Fruit fly (Drosophila melanogaster) whole organism, prepupa: ENCODE measurements around the gene CG15414.

Experiments
- Blimp-1 ChIP-seq: fragments of 200-800 bp; sonication (Bioruptor generic); optimal IDR thresholded peaks from 3 replicates; lab custom pipeline; 2017; ENCODE audit warnings: missing biosample characterization, missing genetic modification characterization, mild to moderate bottlenecking, moderate library complexity, missing genetic modification reagents
- CG10631 ChIP-seq: fragments of 200-800 bp; sonication (Bioruptor generic); optimal IDR thresholded peaks from 2 replicates; lab custom pipeline; 2016; ENCODE audit warnings: missing biosample characterization, missing genetic modification characterization
- CG11294 ChIP-seq: fragments of 200-800 bp; sonication (Bioruptor generic); IDR thresholded peaks from 2 replicates; pipeline ENCODE4 v1.3.6; 2022; ENCODE audit warnings: missing biosample characterization, missing genetic modification characterization
- CG11762 ChIP-seq: fragments of 200-800 bp; sonication (Bioruptor generic); optimal IDR thresholded peaks from 3 replicates; lab custom pipeline; 2016; ENCODE audit warnings: missing biosample characterization, missing genetic modification characterization; ENCODE audit not compliant: insufficient read depth
- CG11902 ChIP-seq: fragments of 200-800 bp; sonication (Bioruptor generic); optimal IDR thresholded peaks from 3 replicates; lab custom pipeline; 2016; ENCODE audit warnings: missing biosample characterization, missing genetic modification characterization
- CG15336 ChIP-seq: fragments of 200-800 bp; sonication (Bioruptor generic); IDR thresholded peaks from 2 replicates; pipeline ENCODE4 v1.3.6; 2022; ENCODE audit warnings: missing biosample characterization, missing genetic modification characterization
- CG1621 ChIP-seq: fragments of 200-800 bp; sonication (Bioruptor generic); optimal IDR thresholded peaks from 3 replicates; lab custom pipeline; 2018; ENCODE audit warnings: missing biosample characterization, mild to moderate bottlenecking, missing genetic modification characterization
- CG16779 ChIP-seq: fragments of 200-800 bp; sonication (Bioruptor generic); optimal IDR thresholded peaks from 3 replicates; lab custom pipeline; 2017; ENCODE audit warnings: missing biosample characterization, mild to moderate bottlenecking, missing genetic modification characterization
- CG3032 ChIP-seq: fragments of 200-800 bp; optimal IDR thresholded peaks from 2 replicates; lab custom pipeline; 2019; ENCODE audit warnings: missing biosample characterization, mild to moderate bottlenecking, missing genetic modification characterization, moderate library complexity
- CG31627 ChIP-seq: fragments of 200-800 bp; sonication (Bioruptor generic); optimal IDR thresholded peaks from 3 replicates; lab custom pipeline; 2016; ENCODE audit warnings: missing biosample characterization, missing genetic modification characterization
- CG34406 ChIP-seq: fragments of 200-800 bp; sonication (Bioruptor generic); optimal IDR thresholded peaks from 3 replicates; lab custom pipeline; 2016; ENCODE audit warnings: missing biosample characterization, missing genetic modification characterization
- CG3919 ChIP-seq: fragments of 200-800 bp; sonication (Bioruptor generic); optimal IDR thresholded peaks from 3 replicates; lab custom pipeline; 2016; ENCODE audit warnings: missing biosample characterization, missing genetic modification characterization
- CG4318 ChIP-seq: fragments of 200-800 bp; sonication (Bioruptor generic); optimal IDR thresholded peaks from 3 replicates; lab custom pipeline; 2017; ENCODE audit warnings: missing biosample characterization, mild to moderate bottlenecking, missing genetic modification characterization
- CG6163 ChIP-seq: fragments of 200-800 bp; sonication (Bioruptor generic); IDR thresholded peaks from 3 replicates; pipeline ENCODE4 v1.3.6; 2022; ENCODE audit warnings: missing biosample characterization, missing genetic modification characterization
- CG6276 ChIP-seq: fragments of 200-800 bp; sonication (Bioruptor generic); optimal IDR thresholded peaks from 2 replicates; lab custom pipeline; 2017; ENCODE audit warnings: missing biosample characterization, mild to moderate bottlenecking, missing genetic modification characterization
- CG6792 ChIP-seq: fragments of 200-800 bp; sonication (Bioruptor generic); optimal IDR thresholded peaks from 3 replicates; lab custom pipeline; 2016; ENCODE audit warnings: missing biosample characterization, missing genetic modification characterization
- CG6808 ChIP-seq: fragments of 200-800 bp; sonication (Bioruptor generic); optimal IDR thresholded peaks from 3 replicates; lab custom pipeline; 2017; ENCODE audit warnings: missing biosample characterization, missing genetic modification characterization, mild to moderate bottlenecking, moderate library complexity, missing genetic modification reagents
- CG7368 ChIP-seq: fragments of 200-800 bp; sonication (Bioruptor generic); optimal IDR thresholded peaks from 3 replicates; lab custom pipeline; 2016; ENCODE audit warnings: missing biosample characterization, missing genetic modification characterization
- CG8319 ChIP-seq: fragments of 200-800 bp; sonication (Bioruptor generic); optimal IDR thresholded peaks from 3 replicates; lab custom pipeline; 2016; ENCODE audit warnings: missing biosample characterization, missing genetic modification characterization
- CG8632 ChIP-seq: fragments of 200-800 bp; sonication (Bioruptor generic); optimal IDR thresholded peaks from 3 replicates; lab custom pipeline; 2016; ENCODE audit warnings: missing biosample characterization, missing genetic modification characterization
- CG9139 ChIP-seq: fragments of 200-800 bp; sonication (Bioruptor generic); optimal IDR thresholded peaks from 3 replicates; lab custom pipeline; 2017; ENCODE audit warnings: missing biosample characterization, mild to moderate bottlenecking, missing genetic modification characterization
- Eip78C ChIP-seq: fragments of 200-800 bp; sonication (Bioruptor generic); peaks from one replicate; lab custom pipeline; 2016; ENCODE audit warnings: missing biosample characterization, missing genetic modification characterization
- Eip93F ChIP-seq: fragments of 200-800 bp; sonication (Bioruptor generic); optimal IDR thresholded peaks from 2 replicates; lab custom pipeline; 2016; ENCODE audit warnings: missing biosample characterization, mild to moderate bottlenecking, missing genetic modification characterization
- Ets21C ChIP-seq: fragments of 200-800 bp; sonication (Bioruptor generic); optimal IDR thresholded peaks from 3 replicates; lab custom pipeline; 2016; ENCODE audit warnings: missing biosample characterization, missing genetic modification characterization
- Ets96B ChIP-seq: fragments of 200-800 bp; optimal IDR thresholded peaks from 2 replicates; lab custom pipeline; 2019; ENCODE audit warnings: missing biosample characterization, mild to moderate bottlenecking, missing genetic modification characterization, moderate library complexity
- Hr38 ChIP-seq: sonication (Bioruptor generic); optimal IDR thresholded peaks from 2 replicates; lab custom pipeline; 2016; ENCODE audit warnings: missing biosample characterization, missing genetic modification characterization
- Hr39 ChIP-seq: fragments of 200-800 bp; sonication (Bioruptor generic); optimal IDR thresholded peaks from 2 replicates; lab custom pipeline; 2016; ENCODE audit warnings: missing biosample characterization, missing genetic modification characterization
- Hr4 ChIP-seq: fragments of 200-800 bp; sonication (Bioruptor generic); optimal IDR thresholded peaks from 3 replicates; lab custom pipeline; 2016; ENCODE audit warnings: missing biosample characterization, missing genetic modification characterization
- Lpt ChIP-seq: fragments of 200-800 bp; sonication (Bioruptor generic); optimal IDR thresholded peaks from 3 replicates; lab custom pipeline; 2016; ENCODE audit warnings: missing biosample characterization, missing genetic modification characterization
- Met ChIP-seq: fragments of 200-800 bp; sonication (Bioruptor generic); optimal IDR thresholded peaks from 3 replicates; lab custom pipeline; 2016; ENCODE audit warnings: missing biosample characterization, missing genetic modification characterization
- OdsH ChIP-seq: fragments of 200-800 bp; sonication (Bioruptor generic); optimal IDR thresholded peaks from 3 replicates; lab custom pipeline; 2016; ENCODE audit warnings: missing biosample characterization, missing genetic modification characterization
- Smox ChIP-seq: fragments of 200-800 bp; sonication (Bioruptor generic); optimal IDR thresholded peaks from 3 replicates; lab custom pipeline; 2016; ENCODE audit warnings: missing biosample characterization, missing genetic modification characterization
- Sox102F ChIP-seq: fragments of 200-800 bp; sonication (Bioruptor generic); optimal IDR thresholded peaks from 2 replicates; lab custom pipeline; 2016; ENCODE audit warnings: missing biosample characterization, mild to moderate bottlenecking, missing genetic modification characterization
- Sox14 ChIP-seq: fragments of 200-800 bp; sonication (Bioruptor generic); optimal IDR thresholded peaks from 3 replicates; lab custom pipeline; 2016; ENCODE audit warnings: missing biosample characterization, missing genetic modification characterization
- Sox15 ChIP-seq: fragments of 200-800 bp; sonication (Bioruptor generic); optimal IDR thresholded peaks from 3 replicates; lab custom pipeline; 2016; ENCODE audit warnings: missing biosample characterization, missing genetic modification characterization
- achi ChIP-seq: fragments of 200-800 bp; sonication (Bioruptor generic); optimal IDR thresholded peaks from 3 replicates; lab custom pipeline; 2016; ENCODE audit warnings: missing biosample characterization, missing genetic modification characterization
- acj6 ChIP-seq: fragments of 200-800 bp; sonication (Bioruptor generic); optimal IDR thresholded peaks from 3 replicates; lab custom pipeline; 2016; ENCODE audit warnings: missing biosample characterization, missing genetic modification characterization
- cyc ChIP-seq: fragments of 200-800 bp; sonication (Bioruptor generic); optimal IDR thresholded peaks from 3 replicates; lab custom pipeline; 2016; ENCODE audit warnings: missing biosample characterization, missing genetic modification characterization
- dac ChIP-seq: fragments of 200-800 bp; sonication (Bioruptor generic); optimal IDR thresholded peaks from 2 replicates; lab custom pipeline; 2017; ENCODE audit warnings: missing biosample characterization, mild to moderate bottlenecking, missing genetic modification characterization
- dsx ChIP-seq: fragments of 200-800 bp; optimal IDR thresholded peaks from 3 replicates; lab custom pipeline; 2019; ENCODE audit warnings: missing biosample characterization, mild to moderate bottlenecking, missing genetic modification characterization, moderate library complexity; ENCODE audit not compliant: poor library complexity, severe bottlenecking
- eg ChIP-seq: fragments of 200-800 bp; sonication (Bioruptor generic); IDR thresholded peaks from 3 replicates; pipeline ENCODE4 v1.3.6; 2022; ENCODE audit warnings: missing biosample characterization, missing genetic modification characterization
- esn ChIP-seq: fragments of 200-800 bp; sonication (Bioruptor generic); optimal IDR thresholded peaks from 2 replicates; lab custom pipeline; 2016; ENCODE audit warnings: missing biosample characterization, mild to moderate bottlenecking, missing genetic modification characterization, moderate library complexity
- fd59A ChIP-seq: fragments of 200-800 bp; sonication (Bioruptor generic); optimal IDR thresholded peaks from 2 replicates; lab custom pipeline; 2017; ENCODE audit warnings: missing biosample characterization, mild to moderate bottlenecking, missing genetic modification characterization, missing genetic modification reagents
- fkh ChIP-seq: fragments of 200-800 bp; sonication (Bioruptor generic); optimal IDR thresholded peaks from 3 replicates; lab custom pipeline; 2017; ENCODE audit warnings: missing biosample characterization, mild to moderate bottlenecking, missing genetic modification characterization, moderate library complexity
- lz ChIP-seq: fragments of 200-800 bp; sonication (Bioruptor generic); optimal IDR thresholded peaks from 3 replicates; lab custom pipeline; 2016; ENCODE audit warnings: missing biosample characterization, missing genetic modification characterization
- net ChIP-seq: fragments of 200-800 bp; sonication (Bioruptor generic); optimal IDR thresholded peaks from 3 replicates; lab custom pipeline; 2016; ENCODE audit warnings: missing biosample characterization, missing genetic modification characterization
- salr ChIP-seq, 2 experiments: fragments of 200-800 bp; sonication (Bioruptor generic); optimal IDR thresholded peaks; 3 replicates each; lab custom pipeline; 2016 to 2018; ENCODE audit warnings: missing biosample characterization in 2 of 2, missing genetic modification characterization in 2 of 2, mild to moderate bottlenecking in 1 of 2
- topi ChIP-seq: fragments of 200-800 bp; sonication (Bioruptor generic); optimal IDR thresholded peaks from 3 replicates; lab custom pipeline; 2016; ENCODE audit warnings: missing biosample characterization, missing genetic modification characterization
- vri ChIP-seq: fragments of 200-800 bp; sonication (Bioruptor generic); optimal IDR thresholded peaks from 3 replicates; lab custom pipeline; 2016; ENCODE audit warnings: missing biosample characterization, mild to moderate bottlenecking, missing genetic modification characterization

Gene CG15414

dm6 chr2L:3444789-3445188, 46.1 kb downstream of the CG15414 start (continued):
- TF ChIP-seq CG6792 (peak; percentile 55), CG31627 (GFP tag; lab: Kevin White, UChicago) (peak; percentile 72), CG8319 (GFP tag; lab: Kevin White, UChicago) (no peak), CG8632 (GFP tag; lab: Kevin White, UChicago) (no peak), CG11294 (GFP tag; lab: Robert Waterston, UW) (peak; percentile 59), vri (peak; percentile 28), net (GFP tag; lab: Kevin White, UChicago) (no peak), acj6 (peak; percentile 76), CG10631 (GFP tag; lab: Kevin White, UChicago) (no peak), fkh (GFP tag; lab: Kevin White, UChicago) (no peak), CG9139 (no peak), eg (GFP tag; lab: Robert Waterston, UW) (peak; percentile 85), Eip93F (GFP tag; lab: Kevin White, UChicago) (no peak), Sox14 (GFP tag; lab: Kevin White, UChicago) (peak; percentile 77), Blimp-1 (GFP tag; lab: Kevin White, UChicago) (no peak), CG6808 (GFP tag; lab: Kevin White, UChicago) (no peak), Ets96B (tag; lab: Kevin White, UChicago) (peak; percentile 71), CG16779 (tag; lab: Kevin White, UChicago) (peak; percentile 44), CG3032 (tag; lab: Kevin White, UChicago) (peak; percentile 64), CG6163 (GFP tag; lab: Robert Waterston, UW) (peak; percentile 93), dsx (no peak), Hr4 (no peak), esn (GFP tag; lab: Kevin White, UChicago) (peak; percentile 66), CG15336 (peak; percentile 87), dac (peak; percentile 71), CG6276 (GFP tag; lab: Kevin White, UChicago) (no peak), CG11902 (GFP tag; lab: Kevin White, UChicago) (peak; percentile 52), Sox15 (GFP tag; lab: Kevin White, UChicago) (peak; percentile 46), topi (GFP tag; lab: Kevin White, UChicago) (peak; percentile 62), CG34406 (GFP tag; lab: Kevin White, UChicago) (peak; percentile 57), fd59A (GFP tag; lab: Kevin White, UChicago) (peak; percentile 58)

dm6 chr2L:3441673-3442072, 49.2 kb downstream of the CG15414 start:
- TF ChIP-seq Eip78C (peak; percentile 77), CG3919 (GFP tag; lab: Kevin White, UChicago) (peak; percentile 45), OdsH (GFP tag; lab: Kevin White, UChicago) (peak; percentile 43), CG11762 (GFP tag; lab: Kevin White, UChicago) (no peak), Hr39 (GFP tag; lab: Kevin White, UChicago) (peak; percentile 11), fkh (GFP tag; lab: Kevin White, UChicago) (no peak), Smox (GFP tag; lab: Kevin White, UChicago) (no peak), CG16779 (tag; lab: Kevin White, UChicago) (no peak), Sox102F (no peak), CG31627 (GFP tag; lab: Kevin White, UChicago) (no peak), dac (no peak), Lpt (GFP tag; lab: Kevin White, UChicago) (no peak), Hr38 (GFP tag; lab: Kevin White, UChicago) (no peak), CG9139 (no peak), topi (GFP tag; lab: Kevin White, UChicago) (peak; percentile 6), CG1621 (tag; lab: Kevin White, UChicago) (no peak), Met (GFP tag; lab: Kevin White, UChicago) (peak; percentile 2), salr (GFP tag; optimal IDR thresholded peaks at IDR 0.05; lab: Kevin White, UChicago) (peak in 1 of 2 experiments; percentile 23), CG6808 (GFP tag; lab: Kevin White, UChicago) (no peak), achi (GFP tag; lab: Kevin White, UChicago) (peak; percentile 50), CG4318 (GFP tag; lab: Kevin White, UChicago) (peak; percentile 31), cyc (GFP tag; lab: Kevin White, UChicago) (no peak), acj6 (peak; percentile 9), fd59A (GFP tag; lab: Kevin White, UChicago) (no peak), CG6276 (GFP tag; lab: Kevin White, UChicago) (peak; percentile 50), CG7368 (GFP tag; lab: Kevin White, UChicago) (no peak), eg (GFP tag; lab: Robert Waterston, UW) (peak; percentile 67), CG10631 (GFP tag; lab: Kevin White, UChicago) (peak; percentile 26), CG11294 (GFP tag; lab: Robert Waterston, UW) (0 out of 2 replicates have a peak, but pooled peaks have one; percentile 25), CG34406 (GFP tag; lab: Kevin White, UChicago) (no peak), net (GFP tag; lab: Kevin White, UChicago) (no peak), Ets21C (GFP tag; lab: Kevin White, UChicago) (no peak), lz (GFP tag; lab: Kevin White, UChicago) (no peak), CG15336 (peak; percentile 58)
